Fruit fly (Drosophila melanogaster) whole organism, wandering third instar larva: ENCODE data around the gene nmo.

Experiments used
- Dfd ChIP-seq: fragments of >200 bp; optimal IDR thresholded peaks from 2 replicates; lab custom pipeline; 2017; ENCODE audit warnings: missing biosample characterization, missing genetic modification characterization
- pan ChIP-seq: fragments of >200 bp; optimal IDR thresholded peaks from 2 replicates; lab custom pipeline; 2017
- psq ChIP-seq: fragments of 200-800 bp; sonication (Bioruptor generic); optimal IDR thresholded peaks from 3 replicates; lab custom pipeline; 2017; ENCODE audit warnings: missing biosample characterization, mild to moderate bottlenecking, missing genetic modification characterization, moderate library complexity

dm6 chr3L:7951841-7952240, 27.0 kb upstream of the nmo start:
- TF ChIP-seq Dfd (GFP tag; lab: Kevin White, UChicago) (no peak), pan (lab: Kevin White, UChicago) (no peak), psq (no peak)
